Fruit fly (Drosophila melanogaster) whole organism, embryonic: ENCODE results near the gene CG6951.

Source experiments
- Antp ChIP-seq: fragments of 200-800 bp; sonication (Bioruptor generic); optimal IDR thresholded peaks from 3 replicates; lab custom pipeline; 2016; ENCODE audit warnings: missing biosample characterization, missing genetic modification characterization
- Bgb ChIP-seq: fragments of 200-800 bp; sonication (Bioruptor generic); IDR thresholded peaks from 2 replicates; pipeline ENCODE4 v1.3.6; 2022; ENCODE audit warnings: missing biosample characterization, missing genetic modification characterization; ENCODE audit not compliant: partially characterized antibody
- BtbVII ChIP-seq: fragments of 200-800 bp; sonication (Bioruptor generic); optimal IDR thresholded peaks from 3 replicates; lab custom pipeline; 2017; ENCODE audit warnings: missing biosample characterization, mild to moderate bottlenecking, missing genetic modification characterization
- CG10274 ChIP-seq: fragments of 200-800 bp; sonication (Bioruptor generic); optimal IDR thresholded peaks from 3 replicates; lab custom pipeline; 2017; ENCODE audit warnings: missing biosample characterization, mild to moderate bottlenecking, missing genetic modification characterization
- CG10366 ChIP-seq: fragments of 200-800 bp; sonication (Bioruptor generic); IDR thresholded peaks from 2 replicates; pipeline ENCODE4 v1.3.6; 2022; ENCODE audit warnings: missing biosample characterization, missing genetic modification characterization
- CG11247 ChIP-seq: fragments of 200-800 bp; sonication (Bioruptor generic); IDR thresholded peaks from 2 replicates; pipeline ENCODE4 v1.3.6; 2022; ENCODE audit warnings: missing biosample characterization, missing genetic modification characterization
- CG11398 ChIP-seq: fragments of 200-800 bp; sonication (Bioruptor generic); optimal IDR thresholded peaks from 2 replicates; lab custom pipeline; 2016; ENCODE audit warnings: missing biosample characterization, missing genetic modification characterization
- CG14441 ChIP-seq: fragments of 200-800 bp; sonication (Bioruptor generic); IDR thresholded peaks from 2 replicates; pipeline ENCODE4 v1.3.6; 2022; ENCODE audit warnings: missing biosample characterization, missing genetic modification characterization
- CG15514 ChIP-seq: fragments of 200-800 bp; sonication (Bioruptor generic); optimal IDR thresholded peaks from 3 replicates; lab custom pipeline; 2017; ENCODE audit warnings: missing biosample characterization, missing genetic modification characterization, mild to moderate bottlenecking, moderate library complexity, missing genetic modification reagents
- CG31365 ChIP-seq: fragments of 200-800 bp; sonication (Bioruptor generic); optimal IDR thresholded peaks from 2 replicates; lab custom pipeline; 2018; ENCODE audit warnings: missing biosample characterization, mild to moderate bottlenecking, missing genetic modification characterization
- CG32532 ChIP-seq: fragments of 200-800 bp; sonication (Bioruptor generic); IDR thresholded peaks from 2 replicates; pipeline ENCODE4 v1.3.6; 2022; ENCODE audit warnings: missing biosample characterization, missing genetic modification characterization
- CG5245 ChIP-seq: fragments of 200-800 bp; sonication (Bioruptor generic); optimal IDR thresholded peaks from 3 replicates; lab custom pipeline; 2016; ENCODE audit warnings: missing biosample characterization, missing genetic modification characterization
- CG6854 ChIP-seq: fragments of 200-800 bp; sonication (Bioruptor generic); optimal IDR thresholded peaks from 3 replicates; lab custom pipeline; 2017; ENCODE audit warnings: missing biosample characterization, mild to moderate bottlenecking, missing genetic modification characterization
- CG8944 ChIP-seq: fragments of 200-800 bp; sonication (Bioruptor generic); optimal IDR thresholded peaks from 3 replicates; lab custom pipeline; 2016; ENCODE audit warnings: missing biosample characterization, missing genetic modification characterization
- CoRest ChIP-seq: fragments of 200-800 bp; sonication (Bioruptor generic); optimal IDR thresholded peaks from 3 replicates; lab custom pipeline; 2018; ENCODE audit warnings: missing biosample characterization, mild to moderate bottlenecking, missing genetic modification characterization, moderate library complexity
- D19A ChIP-seq: fragments of 200-800 bp; optimal IDR thresholded peaks from 3 replicates; lab custom pipeline; 2019; ENCODE audit warnings: missing biosample characterization, mild to moderate bottlenecking, missing genetic modification characterization, moderate library complexity
- E2f1 ChIP-seq: fragments of 200-800 bp; sonication (Bioruptor generic); IDR thresholded peaks from 2 replicates; pipeline ENCODE4 v1.3.6; 2022; ENCODE audit warnings: missing biosample characterization, missing genetic modification characterization
- Eip74EF ChIP-seq, 2 experiments: fragments of 200-800 bp in 1 of 2; fragments of >200 bp in 1 of 2; sonication (Bioruptor generic) in 1 of 2; optimal IDR thresholded peaks; 2 replicates each; lab custom pipeline; 2017 to 2019; ENCODE audit warnings: missing biosample characterization in 2 of 2, missing genetic modification characterization in 2 of 2, mild to moderate bottlenecking in 1 of 2, moderate library complexity in 1 of 2
- H2.0 ChIP-seq: fragments of 200-800 bp; sonication (Bioruptor generic); IDR thresholded peaks from 2 replicates; pipeline ENCODE4 v1.3.6; 2022; ENCODE audit warnings: missing biosample characterization, missing genetic modification characterization
- HLH3B ChIP-seq: fragments of 200-800 bp; sonication (Bioruptor generic); IDR thresholded peaks from 2 replicates; pipeline ENCODE4 v1.3.6; 2022; ENCODE audit warnings: missing biosample characterization, missing genetic modification characterization
- Meics ChIP-seq: fragments of 200-800 bp; sonication (Bioruptor generic); optimal IDR thresholded peaks from 2 replicates; lab custom pipeline; 2017; ENCODE audit warnings: missing biosample characterization, mild to moderate bottlenecking, missing genetic modification characterization
- Neu2 ChIP-seq: fragments of 200-800 bp; sonication (Bioruptor generic); optimal IDR thresholded peaks from 3 replicates; lab custom pipeline; 2016; ENCODE audit warnings: missing biosample characterization, missing genetic modification characterization, borderline replicate concordance
- Nf-YC ChIP-seq: fragments of 200-800 bp; optimal IDR thresholded peaks from 3 replicates; lab custom pipeline; 2019; ENCODE audit warnings: missing biosample characterization, mild to moderate bottlenecking, missing genetic modification characterization, moderate library complexity
- NfI ChIP-seq: fragments of 200-800 bp; sonication (Bioruptor generic); optimal IDR thresholded peaks from 3 replicates; lab custom pipeline; 2018; ENCODE audit warnings: missing biosample characterization, mild to moderate bottlenecking, missing genetic modification characterization, moderate library complexity
- PHDP ChIP-seq: fragments of 200-800 bp; sonication (Bioruptor generic); optimal IDR thresholded peaks from 3 replicates; lab custom pipeline; 2018; ENCODE audit warnings: missing biosample characterization, mild to moderate bottlenecking, missing genetic modification characterization, moderate library complexity
- Rfx ChIP-seq: fragments of 200-800 bp; sonication (Bioruptor generic); IDR thresholded peaks from 2 replicates; pipeline ENCODE4 v1.3.6; 2022; ENCODE audit warnings: missing biosample characterization, missing genetic modification characterization
- Sox102F ChIP-seq: fragments of 200-800 bp; sonication (Bioruptor generic); optimal IDR thresholded peaks from 2 replicates; lab custom pipeline; 2018; ENCODE audit warnings: missing biosample characterization, mild to moderate bottlenecking, missing genetic modification characterization, moderate library complexity
- Sry-β ChIP-seq: fragments of 200-800 bp; sonication (Bioruptor generic); optimal IDR thresholded peaks from 2 replicates; lab custom pipeline; 2018; ENCODE audit warnings: missing biosample characterization, mild to moderate bottlenecking, missing genetic modification characterization, moderate library complexity
- bbx ChIP-seq: fragments of 200-800 bp; sonication (Bioruptor generic); IDR thresholded peaks from 2 replicates; pipeline ENCODE4 v1.3.6; 2022; ENCODE audit warnings: missing biosample characterization, missing genetic modification characterization; ENCODE audit not compliant: partially characterized antibody
- disco-r ChIP-seq: fragments of 200-800 bp; sonication (Bioruptor generic); optimal IDR thresholded peaks from 2 replicates; lab custom pipeline; 2016; ENCODE audit warnings: missing biosample characterization, missing genetic modification characterization
- dysf ChIP-seq: fragments of 200-800 bp; sonication (Bioruptor generic); IDR thresholded peaks from 3 replicates; pipeline ENCODE4 v1.3.6; 2022; ENCODE audit warnings: missing biosample characterization, missing genetic modification characterization
- ems ChIP-seq: fragments of 200-800 bp; sonication (Bioruptor generic); optimal IDR thresholded peaks from 3 replicates; lab custom pipeline; 2016; ENCODE audit warnings: missing biosample characterization, missing genetic modification characterization
- eyg ChIP-seq: fragments of 200-800 bp; sonication (Bioruptor generic); optimal IDR thresholded peaks from 3 replicates; lab custom pipeline; 2016; ENCODE audit warnings: missing biosample characterization, missing genetic modification characterization
- ftz-f1 ChIP-seq: fragments of 200-800 bp; sonication (Bioruptor generic); optimal IDR thresholded peaks from 2 replicates; lab custom pipeline; 2016; ENCODE audit warnings: missing biosample characterization, missing genetic modification characterization
- gce ChIP-seq: fragments of 200-800 bp; sonication (Bioruptor generic); IDR thresholded peaks from 3 replicates; pipeline ENCODE4 v1.3.6; 2022; ENCODE audit warnings: missing biosample characterization, missing genetic modification characterization
- ham ChIP-seq: fragments of 200-800 bp; sonication (Bioruptor generic); IDR thresholded peaks from 2 replicates; pipeline ENCODE4 v1.3.6; 2022; ENCODE audit warnings: missing biosample characterization, missing genetic modification characterization
- hkb ChIP-seq, 2 experiments: fragments of 200-800 bp in 1 of 2; fragments of >200 bp in 1 of 2; sonication (Bioruptor generic) in 1 of 2; IDR thresholded peaks in 1 of 2; optimal IDR thresholded peaks in 1 of 2; 2 replicates each; pipeline versions ENCODE4 v1.3.6 to Lab custom; 2017 to 2022; ENCODE audit warnings: missing biosample characterization in 1 of 2, missing genetic modification characterization in 1 of 2
- lilli ChIP-seq: fragments of 200-800 bp; sonication (Bioruptor generic); optimal IDR thresholded peaks from 3 replicates; lab custom pipeline; 2016; ENCODE audit warnings: missing biosample characterization, missing genetic modification characterization
- schlank ChIP-seq: fragments of 200-800 bp; sonication (Bioruptor generic); optimal IDR thresholded peaks from 2 replicates; lab custom pipeline; 2018; ENCODE audit warnings: missing biosample characterization, mild to moderate bottlenecking, missing genetic modification characterization
- sna ChIP-seq: fragments of 200-800 bp; sonication (Bioruptor generic); IDR thresholded peaks from 2 replicates; pipeline ENCODE4 v1.3.6; 2022; ENCODE audit warnings: missing biosample characterization, missing genetic modification characterization; ENCODE audit not compliant: partially characterized antibody
- sqz ChIP-seq: fragments of 200-800 bp; sonication (Bioruptor generic); optimal IDR thresholded peaks from 3 replicates; lab custom pipeline; 2018; ENCODE audit warnings: missing biosample characterization, mild to moderate bottlenecking, missing genetic modification characterization
- tin ChIP-seq: fragments of 200-800 bp; sonication (Bioruptor generic); optimal IDR thresholded peaks from 3 replicates; lab custom pipeline; 2016; ENCODE audit warnings: missing biosample characterization, missing genetic modification characterization
- tup ChIP-seq: fragments of 200-800 bp; sonication (Bioruptor generic); optimal IDR thresholded peaks from 2 replicates; lab custom pipeline; 2016; ENCODE audit warnings: missing biosample characterization, mild to moderate bottlenecking, missing genetic modification characterization, moderate library complexity
- vfl ChIP-seq: fragments of 200-800 bp; sonication (Bioruptor generic); optimal IDR thresholded peaks from 2 replicates; lab custom pipeline; 2016; ENCODE audit warnings: missing biosample characterization, missing genetic modification characterization
- yki ChIP-seq: fragments of >200 bp; optimal IDR thresholded peaks from 3 replicates; lab custom pipeline; 2018
- zen2 ChIP-seq: fragments of 200-800 bp; sonication (Bioruptor generic); IDR thresholded peaks from 3 replicates; pipeline ENCODE4 v1.3.6; 2022; ENCODE audit warnings: missing biosample characterization, missing genetic modification characterization; ENCODE audit not compliant: partially characterized antibody
- zfh2 ChIP-seq: fragments of 200-800 bp; sonication (Bioruptor generic); optimal IDR thresholded peaks from 2 replicates; lab custom pipeline; 2016; ENCODE audit warnings: missing biosample characterization, missing genetic modification characterization

CG6951 gene

DNA sequence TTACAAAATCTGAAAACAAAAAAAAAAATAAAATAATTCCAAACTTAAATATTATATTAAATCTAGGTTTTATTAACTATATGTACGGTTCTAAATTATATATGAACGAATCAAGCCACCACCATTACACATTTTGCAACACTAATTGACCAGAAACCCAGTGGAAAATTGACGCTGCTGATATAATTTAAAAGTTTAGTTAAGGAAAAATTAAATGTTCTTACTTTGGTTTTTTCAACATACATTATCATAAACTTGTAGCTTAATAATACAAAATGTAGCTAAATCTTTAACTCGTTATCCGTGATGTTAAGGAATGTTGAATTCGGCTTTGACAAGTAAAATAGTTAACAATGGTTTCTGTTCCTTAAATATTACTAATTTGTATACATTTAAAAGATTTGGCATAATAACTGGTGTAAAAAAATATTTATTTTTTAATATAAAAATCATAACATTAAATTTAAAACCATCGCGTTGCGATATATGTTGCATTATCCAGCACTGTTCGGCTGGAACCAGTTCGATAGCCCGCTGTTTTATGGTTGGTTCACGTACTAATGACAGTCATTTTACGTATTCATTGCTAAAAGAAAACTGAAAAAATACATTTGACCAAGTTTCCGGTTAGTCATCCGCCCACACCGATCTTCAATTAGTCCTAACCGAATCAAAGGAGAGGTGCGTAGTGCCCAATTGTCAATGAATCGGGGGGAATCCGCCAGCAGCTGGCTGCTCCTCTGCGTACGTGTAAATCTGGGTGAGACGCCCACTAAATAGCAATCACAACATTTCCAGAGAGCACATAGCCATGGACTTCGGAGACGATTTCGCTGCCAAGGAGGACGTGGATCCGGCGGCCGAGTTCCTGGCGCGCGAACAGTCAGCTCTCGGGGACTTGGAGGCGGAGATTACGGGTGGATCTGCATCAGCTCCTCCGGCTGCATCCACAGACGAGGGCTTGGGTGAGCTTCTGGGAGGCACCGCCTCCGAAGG is 1.2 kb downstream of the CG6951 start (continued):
- peak; percentile 53 for TF ChIP-seq Meics (GFP tag; lab: Kevin White, UChicago)
- no peak for TF ChIP-seq tup (GFP tag; lab: Kevin White, UChicago)
- TF ChIP-seq zen2 (GFP tag; lab: Robert Waterston, UW) = peak; percentile 45; the same call in 1 of the 3 replicates
- TF ChIP-seq yki (lab: Kevin White, UChicago) = no peak
- peak; percentile 15; the same call in 1 of the 2 replicates for TF ChIP-seq HLH3B (GFP tag; lab: Robert Waterston, UW)
- TF ChIP-seq CG11398 (GFP tag; lab: Kevin White, UChicago) = no peak
- TF ChIP-seq CG5245 (GFP tag; lab: Kevin White, UChicago) = no peak
- peak; percentile 99 for TF ChIP-seq CG15514 (GFP tag; lab: Kevin White, UChicago)
- peak in 1 of 2 experiments; percentile 0 for TF ChIP-seq Eip74EF (GFP tag; optimal IDR thresholded peaks at IDR 0.05; lab: Kevin White, UChicago)
- peak; percentile 4 for TF ChIP-seq ems (GFP tag; lab: Kevin White, UChicago)
- peak; percentile 63 for TF ChIP-seq Rfx (GFP tag; lab: Robert Waterston, UW)
- peak; percentile 58 for TF ChIP-seq Nf-YC (tag; lab: Kevin White, UChicago)
- no peak for TF ChIP-seq Sry-β (GFP tag; lab: Kevin White, UChicago)
- peak; percentile 11 for TF ChIP-seq CG8944 (GFP tag; lab: Kevin White, UChicago)
- peak; percentile 55 for TF ChIP-seq Neu2
- peak; percentile 53 for TF ChIP-seq H2.0 (GFP tag; lab: Robert Waterston, UW)
- TF ChIP-seq schlank (tag; lab: Kevin White, UChicago) = peak; percentile 33
- no peak for TF ChIP-seq CG31365 (tag; lab: Kevin White, UChicago)
- TF ChIP-seq bbx = peak; percentile 57
- no peak for TF ChIP-seq zfh2 (GFP tag; lab: Kevin White, UChicago)
- peak; percentile 46 for TF ChIP-seq CG32532 (GFP tag; lab: Robert Waterston, UW)
- TF ChIP-seq Sox102F = peak; percentile 70
- TF ChIP-seq vfl (GFP tag; lab: Kevin White, UChicago) = no peak
- peak; percentile 28 for TF ChIP-seq sqz (GFP tag; lab: Kevin White, UChicago)
- peak; percentile 20; the same call in 1 of the 2 replicates for TF ChIP-seq E2f1 (GFP tag; lab: Robert Waterston, UW)
- peak; percentile 68 for TF ChIP-seq Bgb
- peak; percentile 56; the same call in 2 of the 3 replicates for TF ChIP-seq dysf (GFP tag; lab: Robert Waterston, UW)
- TF ChIP-seq Antp (GFP tag; lab: Kevin White, UChicago) = no peak
- peak; percentile 27 for TF ChIP-seq CG10366
- TF ChIP-seq lilli (GFP tag; lab: Kevin White, UChicago) = peak; percentile 52
- TF ChIP-seq CG14441 = peak; percentile 77
- TF ChIP-seq NfI (GFP tag; lab: Kevin White, UChicago) = peak; percentile 71
- TF ChIP-seq CG6854 (GFP tag; lab: Kevin White, UChicago) = no peak
- TF ChIP-seq CG10274 (GFP tag; lab: Kevin White, UChicago) = no peak
- TF ChIP-seq ham (GFP tag; lab: Robert Waterston, UW) = no peak
- TF ChIP-seq BtbVII (GFP tag; lab: Kevin White, UChicago) = peak; percentile 66
- peak; percentile 13; the same call in 1 of the 2 replicates for TF ChIP-seq sna (GFP tag; lab: Robert Waterston, UW)
- TF ChIP-seq D19A (tag; lab: Kevin White, UChicago) = peak; percentile 42
- TF ChIP-seq eyg (GFP tag; lab: Kevin White, UChicago) = no peak
- TF ChIP-seq disco-r (GFP tag; lab: Kevin White, UChicago) = no peak
- no peak for TF ChIP-seq ftz-f1 (GFP tag; lab: Kevin White, UChicago)
- TF ChIP-seq hkb (optimal IDR thresholded peaks at IDR 0.05; lab: Kevin White, UChicago) = no peak
- peak; percentile 62 for TF ChIP-seq hkb (GFP tag; IDR thresholded peaks at IDR 0.05; lab: Robert Waterston, UW)
- TF ChIP-seq CoRest (tag; lab: Kevin White, UChicago) = peak; percentile 79
- TF ChIP-seq CG11247 (GFP tag; lab: Robert Waterston, UW) = peak; percentile 60
- TF ChIP-seq PHDP (tag; lab: Kevin White, UChicago) = peak; percentile 73
- peak; percentile 72 for TF ChIP-seq gce (GFP tag; lab: Robert Waterston, UW)
- TF ChIP-seq tin = peak; percentile 41
